Worm (Caenorhabditis elegans): ENCODE measurements around the gene mct-4.

The mct-4 gene

ce11 chrX:4875296-4875695 is 54.3 kb downstream of the mct-4 start:
- no peak for TF ChIP-seq aptf-3 (GFP tag; IDR thresholded peaks at IDR 0.05)
- TF ChIP-seq F22D6.2 (tag; optimal IDR thresholded peaks at IDR 0.05): no peak
- TF ChIP-seq mcd-1 (GFP tag; IDR thresholded peaks at IDR 0.05): no peak
- no peak for TF ChIP-seq lin-54 (GFP tag; optimal IDR thresholded peaks at IDR 0.05)
- no peak for TF ChIP-seq die-1 (tag; optimal IDR thresholded peaks at IDR 0.05)
- TF ChIP-seq madf-10 (tag; optimal IDR thresholded peaks at IDR 0.05): no peak
- TF ChIP-seq athp-1 (tag; optimal IDR thresholded peaks at IDR 0.05): no peak
- no peak for TF ChIP-seq lag-1 (GFP tag; IDR thresholded peaks at IDR 0.05)
- TF ChIP-seq F57A8.1 (GFP tag; optimal IDR thresholded peaks at IDR 0.05): no peak
- TF ChIP-seq snpc-4 (GFP tag; optimal IDR thresholded peaks at IDR 0.05): no peak
- no peak for TF ChIP-seq snpc-4 (tag; optimal IDR thresholded peaks at IDR 0.05)
- TF ChIP-seq dpl-1 (GFP tag; optimal IDR thresholded peaks at IDR 0.05): no peak
- TF ChIP-seq sptf-2 (GFP tag; optimal IDR thresholded peaks at IDR 0.05): no peak

- TF ChIP-seq nfya-2 (GFP tag; IDR thresholded peaks at IDR 0.05): no peak
- TF ChIP-seq hsf-1 (GFP tag; IDR thresholded peaks at IDR 0.05): no peak
- TF ChIP-seq dpff-1 (tag; optimal IDR thresholded peaks at IDR 0.05): no peak
- no peak for TF ChIP-seq F52B5.7 (tag; optimal IDR thresholded peaks at IDR 0.05)
Observed at ce11 chrX:4872758-4873157, 56.8 kb downstream of the mct-4 start.

Data from whole organism, young adult.